Worm (Caenorhabditis elegans): ENCODE results near the gene F47B8.13.

- TF ChIP-seq ama-1 (optimal IDR thresholded peaks at IDR 0.05) (no peak), ttx-3 (tag; optimal IDR thresholded peaks at IDR 0.05) (no peak), ceh-9 (tag; optimal IDR thresholded peaks at IDR 0.05) (no peak), hlh-15 (tag; optimal IDR thresholded peaks at IDR 0.05) (no peak)
Measured at ce11 chrV:14317204-14317603, 2.3 kb downstream of the F47B8.13 start.

All from whole organism, late embryonic.